Fruit fly (Drosophila melanogaster) whole organism, embryonic: ENCODE data around the gene mof.

ENCODE experiments used
- Bdp1 ChIP-seq: fragments of 200-800 bp; sonication (Bioruptor generic); optimal IDR thresholded peaks from 3 replicates; lab custom pipeline; 2016; ENCODE audit warnings: missing biosample characterization, missing genetic modification characterization
- CG10366 ChIP-seq: fragments of 200-800 bp; sonication (Bioruptor generic); IDR thresholded peaks from 2 replicates; pipeline ENCODE4 v1.3.6; 2022; ENCODE audit warnings: missing biosample characterization, missing genetic modification characterization
- CG10462 ChIP-seq: fragments of 200-800 bp; sonication (Bioruptor generic); optimal IDR thresholded peaks from 2 replicates; lab custom pipeline; 2016; ENCODE audit warnings: missing biosample characterization, missing genetic modification characterization
- CG11247 ChIP-seq: fragments of 200-800 bp; sonication (Bioruptor generic); IDR thresholded peaks from 2 replicates; pipeline ENCODE4 v1.3.6; 2022; ENCODE audit warnings: missing biosample characterization, missing genetic modification characterization
- CG13775 ChIP-seq: fragments of 200-800 bp; sonication (Bioruptor generic); optimal IDR thresholded peaks from 3 replicates; lab custom pipeline; 2017; ENCODE audit warnings: missing biosample characterization, mild to moderate bottlenecking, missing genetic modification characterization
- CG14710 ChIP-seq: fragments of 200-800 bp; sonication (Bioruptor generic); optimal IDR thresholded peaks from 3 replicates; lab custom pipeline; 2019; ENCODE audit warnings: missing biosample characterization, mild to moderate bottlenecking, missing genetic modification characterization, moderate library complexity
- CG15601 ChIP-seq: fragments of 200-800 bp; sonication (Bioruptor generic); optimal IDR thresholded peaks from 3 replicates; lab custom pipeline; 2019; ENCODE audit warnings: missing biosample characterization, mild to moderate bottlenecking, missing genetic modification characterization, moderate library complexity
- CG1832 ChIP-seq: fragments of 200-800 bp; sonication (Bioruptor generic); optimal IDR thresholded peaks from 2 replicates; lab custom pipeline; 2017; ENCODE audit warnings: missing biosample characterization, mild to moderate bottlenecking, missing genetic modification characterization, inconsistent platforms
- CG18764 ChIP-seq: fragments of 200-800 bp; sonication (Bioruptor generic); optimal IDR thresholded peaks from 3 replicates; lab custom pipeline; 2016; ENCODE audit warnings: missing biosample characterization, missing genetic modification characterization
- CG2116 ChIP-seq: fragments of 200-800 bp; sonication (Bioruptor generic); optimal IDR thresholded peaks from 3 replicates; lab custom pipeline; 2018; ENCODE audit warnings: missing biosample characterization, mild to moderate bottlenecking, missing genetic modification characterization
- CG2889 ChIP-seq: fragments of 200-800 bp; sonication (Bioruptor generic); IDR thresholded peaks from 3 replicates; pipeline ENCODE4 v1.3.6; 2022; ENCODE audit warnings: missing biosample characterization, missing genetic modification characterization
- CG33213 ChIP-seq: fragments of 200-800 bp; sonication (Bioruptor generic); optimal IDR thresholded peaks from 3 replicates; lab custom pipeline; 2016; ENCODE audit warnings: missing biosample characterization, missing genetic modification characterization
- CG4854 ChIP-seq: fragments of 200-800 bp; sonication (Bioruptor generic); optimal IDR thresholded peaks from 2 replicates; lab custom pipeline; 2016; ENCODE audit warnings: missing biosample characterization, missing genetic modification characterization, inconsistent platforms
- CG7987 ChIP-seq: fragments of 200-800 bp; sonication (Bioruptor generic); optimal IDR thresholded peaks from 2 replicates; lab custom pipeline; 2018; ENCODE audit warnings: missing biosample characterization, mild to moderate bottlenecking, missing genetic modification characterization, moderate library complexity
- CG8765 ChIP-seq: fragments of 200-800 bp; sonication (Bioruptor generic); IDR thresholded peaks from 2 replicates; pipeline ENCODE4 v1.3.6; 2022; ENCODE audit warnings: missing biosample characterization, missing genetic modification characterization
- CG8924 ChIP-seq: fragments of 200-800 bp; optimal IDR thresholded peaks from 3 replicates; lab custom pipeline; 2019; ENCODE audit warnings: missing biosample characterization, mild to moderate bottlenecking, missing genetic modification characterization, moderate library complexity
- E2f1 ChIP-seq: fragments of 200-800 bp; sonication (Bioruptor generic); IDR thresholded peaks from 2 replicates; pipeline ENCODE4 v1.3.6; 2022; ENCODE audit warnings: missing biosample characterization, missing genetic modification characterization
- Gug ChIP-seq: fragments of 200-800 bp; sonication (Bioruptor generic); IDR thresholded peaks from 4 replicates; pipeline ENCODE4 v1.3.6; 2022; ENCODE audit warnings: missing biosample characterization, missing genetic modification characterization
- HLH3B ChIP-seq: fragments of 200-800 bp; sonication (Bioruptor generic); IDR thresholded peaks from 2 replicates; pipeline ENCODE4 v1.3.6; 2022; ENCODE audit warnings: missing biosample characterization, missing genetic modification characterization
- Hmr ChIP-seq: fragments of 200-800 bp; sonication (Bioruptor generic); optimal IDR thresholded peaks from 3 replicates; lab custom pipeline; 2017; ENCODE audit warnings: mild to moderate bottlenecking, missing biosample characterization, missing genetic modification reagents, missing genetic modification characterization
- Hr51 ChIP-seq, 2 experiments: fragments of 200-800 bp; sonication (Bioruptor generic); optimal IDR thresholded peaks; 2 replicates in 1 of 2; 3 replicates in 1 of 2; lab custom pipeline; 2016 to 2018; ENCODE audit warnings: missing biosample characterization in 2 of 2, missing genetic modification characterization in 2 of 2, mild to moderate bottlenecking in 1 of 2, moderate library complexity in 1 of 2
- Hr78 ChIP-seq, 2 experiments: fragments of 200-800 bp in 1 of 2; fragments of >200 bp in 1 of 2; sonication (Bioruptor generic) in 1 of 2; optimal IDR thresholded peaks; 2 replicates each; lab custom pipeline; 2017 to 2019; ENCODE audit warnings: missing biosample characterization in 2 of 2, missing genetic modification characterization in 2 of 2, mild to moderate bottlenecking in 1 of 2, moderate library complexity in 1 of 2
- Med ChIP-seq: fragments of 200-800 bp; sonication (Bioruptor generic); peaks from one replicate; lab custom pipeline; 2016; ENCODE audit warnings: missing biosample characterization, missing genetic modification characterization, mild to moderate bottlenecking, inconsistent platforms, moderate library complexity
- Meics ChIP-seq: fragments of 200-800 bp; sonication (Bioruptor generic); optimal IDR thresholded peaks from 2 replicates; lab custom pipeline; 2017; ENCODE audit warnings: missing biosample characterization, mild to moderate bottlenecking, missing genetic modification characterization
- NC2α ChIP-seq: fragments of 200-800 bp; sonication (Bioruptor generic); optimal IDR thresholded peaks from 2 replicates; lab custom pipeline; 2016; ENCODE audit warnings: missing biosample characterization, missing genetic modification characterization
- NC2β ChIP-seq: fragments of 200-800 bp; sonication (Bioruptor generic); optimal IDR thresholded peaks from 2 replicates; lab custom pipeline; 2016; ENCODE audit warnings: missing biosample characterization, missing genetic modification characterization
- PHDP ChIP-seq: fragments of 200-800 bp; sonication (Bioruptor generic); optimal IDR thresholded peaks from 3 replicates; lab custom pipeline; 2018; ENCODE audit warnings: missing biosample characterization, mild to moderate bottlenecking, missing genetic modification characterization, moderate library complexity
- ash1 ChIP-seq: fragments of 200-800 bp; sonication (Bioruptor generic); optimal IDR thresholded peaks from 2 replicates; lab custom pipeline; 2018; ENCODE audit warnings: missing biosample characterization, mild to moderate bottlenecking, missing genetic modification characterization
- bsh ChIP-seq, 2 experiments: fragments of 200-800 bp; sonication (Bioruptor generic); optimal IDR thresholded peaks; 2 replicates each; lab custom pipeline; 2017 to 2018; ENCODE audit warnings: mild to moderate bottlenecking in 2 of 2, missing biosample characterization in 2 of 2, missing genetic modification characterization in 2 of 2, moderate library complexity in 1 of 2
- chif ChIP-seq, 2 experiments: fragments of 200-800 bp; sonication (Bioruptor generic); optimal IDR thresholded peaks; 3 replicates each; lab custom pipeline; 2016; ENCODE audit warnings: missing biosample characterization in 2 of 2, missing genetic modification characterization in 2 of 2
- chm ChIP-seq: fragments of 200-800 bp; sonication (Bioruptor generic); IDR thresholded peaks from 2 replicates; pipeline ENCODE4 v1.3.6; 2022; ENCODE audit warnings: missing biosample characterization, missing genetic modification characterization
- dimm ChIP-seq: fragments of 200-800 bp; sonication (Bioruptor generic); IDR thresholded peaks from 2 replicates; pipeline ENCODE4 v1.3.6; 2022; ENCODE audit warnings: missing biosample characterization, missing genetic modification characterization
- disco-r ChIP-seq: fragments of 200-800 bp; sonication (Bioruptor generic); optimal IDR thresholded peaks from 2 replicates; lab custom pipeline; 2016; ENCODE audit warnings: missing biosample characterization, missing genetic modification characterization
- fru ChIP-seq: fragments of >200 bp; optimal IDR thresholded peaks from 2 replicates; lab custom pipeline; 2017
- gsb ChIP-seq: fragments of 200-800 bp; sonication (Bioruptor generic); IDR thresholded peaks from 2 replicates; pipeline ENCODE4 v1.3.6; 2022; ENCODE audit warnings: missing biosample characterization, missing genetic modification characterization
- hth ChIP-seq: fragments of >200 bp; optimal IDR thresholded peaks from 2 replicates; lab custom pipeline; 2017; ENCODE audit warnings: inconsistent platforms
- kah ChIP-seq: fragments of 200-800 bp; sonication (Bioruptor generic); optimal IDR thresholded peaks from 2 replicates; lab custom pipeline; 2018; ENCODE audit warnings: missing biosample characterization, mild to moderate bottlenecking, missing genetic modification characterization
- lov ChIP-seq, 2 experiments: fragments of 200-800 bp in 1 of 2; fragments of >200 bp in 1 of 2; sonication (Bioruptor generic) in 1 of 2; IDR thresholded peaks in 1 of 2; optimal IDR thresholded peaks in 1 of 2; 2 replicates in 1 of 2; 3 replicates in 1 of 2; pipeline versions ENCODE4 v1.3.6 to Lab custom; 2017 to 2022; ENCODE audit warnings: missing biosample characterization in 1 of 2, missing genetic modification characterization in 1 of 2
- mirr ChIP-seq: fragments of 200-800 bp; sonication (Bioruptor generic); optimal IDR thresholded peaks from 3 replicates; lab custom pipeline; 2018; ENCODE audit warnings: missing biosample characterization, mild to moderate bottlenecking, missing genetic modification characterization
- onecut ChIP-seq: fragments of 200-800 bp; sonication (Bioruptor generic); IDR thresholded peaks from 2 replicates; pipeline ENCODE4 v1.3.6; 2022; ENCODE audit warnings: missing biosample characterization, missing genetic modification characterization
- org-1 ChIP-seq: fragments of 200-800 bp; sonication (Bioruptor generic); optimal IDR thresholded peaks from 2 replicates; lab custom pipeline; 2017; ENCODE audit warnings: missing biosample characterization, missing genetic modification characterization
- pros ChIP-seq: fragments of 200-800 bp; sonication (Bioruptor generic); optimal IDR thresholded peaks from 3 replicates; lab custom pipeline; 2019; ENCODE audit warnings: missing biosample characterization, mild to moderate bottlenecking, missing genetic modification characterization, moderate library complexity
- ro ChIP-seq: fragments of 200-800 bp; sonication (Bioruptor generic); IDR thresholded peaks from 2 replicates; pipeline ENCODE4 v1.3.6; 2022; ENCODE audit warnings: missing biosample characterization, missing genetic modification characterization
- run ChIP-seq: fragments of 200-800 bp; sonication (Bioruptor generic); optimal IDR thresholded peaks from 3 replicates; lab custom pipeline; 2018; ENCODE audit warnings: missing biosample characterization, mild to moderate bottlenecking, missing genetic modification characterization
- scrt ChIP-seq: fragments of 200-800 bp; sonication (Bioruptor generic); optimal IDR thresholded peaks from 2 replicates; lab custom pipeline; 2018; ENCODE audit warnings: missing biosample characterization, mild to moderate bottlenecking, missing genetic modification characterization, moderate library complexity
- stwl ChIP-seq: fragments of 200-800 bp; sonication (Bioruptor generic); optimal IDR thresholded peaks from 3 replicates; lab custom pipeline; 2018; ENCODE audit warnings: missing biosample characterization, mild to moderate bottlenecking, missing genetic modification characterization, moderate library complexity
- ttk ChIP-seq: fragments of 200-800 bp; sonication (Bioruptor generic); IDR thresholded peaks from 2 replicates; pipeline ENCODE4 v2.1.2; 2022; ENCODE audit warnings: missing biosample characterization, missing genetic modification characterization
- zf30C ChIP-seq: fragments of 200-800 bp; sonication (Bioruptor generic); optimal IDR thresholded peaks from 3 replicates; lab custom pipeline; 2018; ENCODE audit warnings: missing biosample characterization, mild to moderate bottlenecking, missing genetic modification characterization
- zfh1 ChIP-seq: fragments of 200-800 bp; sonication (Bioruptor generic); IDR thresholded peaks from 3 replicates; pipeline ENCODE4 v1.3.6; 2022; ENCODE audit warnings: missing biosample characterization, missing genetic modification characterization

The mof gene

DNA sequence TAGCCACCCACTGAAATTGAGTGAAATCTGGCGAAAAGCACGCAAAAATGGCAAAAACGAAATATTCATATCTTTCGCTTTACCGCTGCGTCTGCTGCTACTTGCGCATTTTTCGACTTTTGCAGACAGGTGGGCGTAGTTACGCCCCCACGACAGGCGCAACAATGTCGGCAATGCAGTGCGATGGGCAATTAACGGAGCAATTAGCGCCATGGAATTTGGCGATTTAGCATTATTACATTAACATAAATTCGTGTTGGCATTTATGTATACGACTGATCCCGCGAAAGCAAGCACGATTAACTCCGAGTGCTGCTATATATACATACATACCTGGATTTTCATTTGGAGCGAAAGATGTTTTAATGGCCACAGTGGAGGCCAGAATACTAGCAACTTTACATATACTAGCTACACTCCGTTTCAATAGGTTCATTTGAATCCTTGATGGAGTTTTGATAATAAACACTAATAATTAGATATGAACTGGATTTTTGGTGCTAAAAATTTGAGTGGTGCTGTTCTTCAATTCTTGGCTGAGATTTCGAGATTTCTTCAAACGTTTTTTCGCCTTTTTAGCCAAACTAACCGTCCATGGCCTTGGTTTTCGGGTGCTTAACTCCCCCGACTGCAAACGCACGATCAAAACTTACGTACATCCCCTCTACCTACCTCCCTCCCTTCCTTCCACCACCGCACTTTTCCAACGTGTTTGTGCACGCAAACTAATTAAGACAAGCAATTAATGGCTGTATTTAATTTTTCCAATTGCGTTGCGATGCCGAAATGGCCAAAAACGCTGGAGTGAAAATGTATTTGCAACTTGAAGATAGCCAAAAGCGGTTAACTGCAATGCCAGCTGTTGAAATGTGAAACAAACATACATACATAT lies 20.4 kb upstream of the mof start (continued):
- TF ChIP-seq fru (lab: Kevin White, UChicago) (no peak), ttk (0 out of 2 replicates have a peak, but pooled peaks have one; percentile 33), scrt (GFP tag; lab: Kevin White, UChicago) (no peak), Gug (GFP tag; lab: Robert Waterston, UW) (no peak), onecut (GFP tag; lab: Robert Waterston, UW) (no peak), Med (peak; percentile 85), lov (optimal IDR thresholded peaks at IDR 0.05; lab: Kevin White, UChicago) (no peak), lov (GFP tag; IDR thresholded peaks at IDR 0.05; lab: Robert Waterston, UW) (no peak), chm (no peak), CG10462 (GFP tag; lab: Kevin White, UChicago) (no peak), E2f1 (GFP tag; lab: Robert Waterston, UW) (0 out of 2 replicates have a peak, but pooled peaks have one; percentile 38), CG2889 (GFP tag; lab: Robert Waterston, UW) (no peak), CG15601 (no peak), CG7987 (GFP tag; lab: Kevin White, UChicago) (no peak), CG2116 (GFP tag; lab: Kevin White, UChicago) (no peak), Bdp1 (GFP tag; lab: Kevin White, UChicago) (no peak), CG1832 (no peak), CG11247 (GFP tag; lab: Robert Waterston, UW) (no peak), NC2β (GFP tag; lab: Kevin White, UChicago) (no peak), Hr51 (GFP tag; optimal IDR thresholded peaks at IDR 0.05; lab: Kevin White, UChicago) (peak in 1 of 2 experiments; percentile 24), hth (lab: Kevin White, UChicago) (no peak), disco-r (GFP tag; lab: Kevin White, UChicago) (no peak), PHDP (tag; lab: Kevin White, UChicago) (peak; percentile 19), CG8924 (tag; lab: Kevin White, UChicago) (no peak), CG14710 (tag; lab: Kevin White, UChicago) (no peak), mirr (no peak), ash1 (GFP tag; lab: Kevin White, UChicago) (no peak), run (no peak), CG4854 (GFP tag; lab: Kevin White, UChicago) (no peak), org-1 (no peak), Hmr (GFP tag; lab: Kevin White, UChicago) (peak; percentile 15), HLH3B (peak; percentile 51; the same call in 1 of the 2 replicates), Hr78 (GFP tag; optimal IDR thresholded peaks at IDR 0.05; lab: Kevin White, UChicago) (no peak), gsb (GFP tag; lab: Robert Waterston, UW) (no peak), CG13775 (GFP tag; lab: Kevin White, UChicago) (no peak), kah (GFP tag; lab: Kevin White, UChicago) (no peak), NC2α (GFP tag; lab: Kevin White, UChicago) (no peak), chif (GFP tag; optimal IDR thresholded peaks at IDR 0.05; lab: Kevin White, UChicago) (peak in 1 of 2 experiments; percentile 28), CG10366 (GFP tag; lab: Robert Waterston, UW) (peak; percentile 48), pros (GFP tag; lab: Kevin White, UChicago) (peak; percentile 55), zfh1 (0 out of 3 replicates have a peak, but pooled peaks have one; percentile 53), ro (GFP tag; lab: Robert Waterston, UW) (no peak), CG33213 (GFP tag; lab: Kevin White, UChicago) (no peak), stwl (no peak), bsh (GFP tag; optimal IDR thresholded peaks at IDR 0.05; lab: Kevin White, UChicago) (peak in 1 of 2 experiments; percentile 61), dimm (GFP tag; lab: Robert Waterston, UW) (no peak), CG18764 (GFP tag; lab: Kevin White, UChicago) (no peak), zf30C (GFP tag; lab: Kevin White, UChicago) (no peak), Meics (GFP tag; lab: Kevin White, UChicago) (no peak), CG8765 (no peak)
